Fruit fly (Drosophila melanogaster) Kc167 (cell line): ENCODE results near the gene Archease.

Source experiments
- insv ChIP-seq: fragments of >200 bp; optimal IDR thresholded peaks from 3 replicates; lab custom pipeline; 2018; ENCODE audit warnings: missing external identifiers
- psq ChIP-seq: fragments of >200 bp; optimal IDR thresholded peaks from 2 replicates; lab custom pipeline; 2017; ENCODE audit warnings: missing external identifiers

DNA sequence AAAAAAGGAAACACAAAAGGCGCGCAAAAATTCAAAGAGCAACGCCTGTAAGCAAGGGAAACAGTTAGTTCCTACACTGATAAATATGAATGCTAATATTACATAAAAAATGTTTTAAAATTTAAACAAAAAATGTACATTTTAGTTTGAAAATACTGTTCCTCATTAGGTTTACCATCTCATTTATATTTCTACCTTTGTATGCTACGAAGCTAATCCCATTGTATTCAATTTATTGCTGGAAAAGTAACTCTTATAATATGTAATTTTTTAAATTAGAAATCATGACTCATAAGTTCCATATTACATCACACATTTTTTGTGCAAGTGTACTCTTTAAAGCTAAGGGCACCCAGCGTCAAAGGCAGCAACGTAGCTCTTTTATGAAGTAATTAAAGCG is 16.5 kb upstream of the Archease start:
- TF ChIP-seq psq (lab: Kevin White, UChicago) (no peak), insv (lab: Kevin White, UChicago) (no peak)
